Worm (Caenorhabditis elegans): ENCODE measurements around the gene C50E3.12.

C50E3.12 gene

ce11 chrV:7645454-7645853, 23.6 kb upstream of the C50E3.12 start, which contains the start of gene str-47:
Gene str-47, plus strand, starts transcription at chrV:7645754.
- no peak for TF ChIP-seq aly-2 (tag; optimal IDR thresholded peaks at IDR 0.05)
- TF ChIP-seq eor-1 (tag; optimal IDR thresholded peaks at IDR 0.05) = no peak
- TF ChIP-seq ceh-82 (tag; optimal IDR thresholded peaks at IDR 0.05) = no peak
- TF ChIP-seq egl-27 (tag; optimal IDR thresholded peaks at IDR 0.05) = no peak

ce11 chrV:7643416-7643815, 21.6 kb upstream of the C50E3.12 start, which contains the start of gene F07C4.11:
Gene F07C4.11, minus strand, starts transcription at chrV:7643516.
- TF ChIP-seq ceh-16 (tag; optimal IDR thresholded peaks at IDR 0.05) = no peak
- no peak for TF ChIP-seq fkh-2 (tag; optimal IDR thresholded peaks at IDR 0.05)
- no peak for TF ChIP-seq nhr-76 (tag; optimal IDR thresholded peaks at IDR 0.05)
- no peak for TF ChIP-seq elt-3 (tag; optimal IDR thresholded peaks at IDR 0.05)
- no peak for TF ChIP-seq tbx-2 (tag; optimal IDR thresholded peaks at IDR 0.05)
- no peak for TF ChIP-seq skn-1 (tag; optimal IDR thresholded peaks at IDR 0.05)
- no peak for TF ChIP-seq fkh-10 (GFP tag; optimal IDR thresholded peaks at IDR 0.05)
- TF ChIP-seq ztf-4 (tag; optimal IDR thresholded peaks at IDR 0.05) = no peak
- TF ChIP-seq ama-1 (optimal IDR thresholded peaks at IDR 0.05) = no peak
- no peak for TF ChIP-seq egl-27 (tag; optimal IDR thresholded peaks at IDR 0.05)
- TF ChIP-seq nhr-67 (tag; optimal IDR thresholded peaks at IDR 0.05) = no peak
- TF ChIP-seq elt-2 (tag; optimal IDR thresholded peaks at IDR 0.05) = no peak
- no peak for TF ChIP-seq aly-2 (tag; optimal IDR thresholded peaks at IDR 0.05)

ce11 chrV:7641718-7642117, 19.9 kb upstream of the C50E3.12 start:
- TF ChIP-seq elt-2 (tag; optimal IDR thresholded peaks at IDR 0.05) (no peak), zag-1 (tag; optimal IDR thresholded peaks at IDR 0.05) (no peak), nfya-1 (tag; optimal IDR thresholded peaks at IDR 0.05; ENCODE audit: insufficient read depth) (no peak), daf-12 (tag; optimal IDR thresholded peaks at IDR 0.05) (no peak), lin-39 (tag; optimal IDR thresholded peaks at IDR 0.05) (no peak), ceh-16 (tag; optimal IDR thresholded peaks at IDR 0.05) (no peak)

ce11 chrV:7639787-7640186, 17.9 kb upstream of the C50E3.12 start, which contains the start of gene F07C4.10:
Gene F07C4.10, minus strand, starts transcription at chrV:7639887.
- no peak for TF ChIP-seq elt-2 (tag; optimal IDR thresholded peaks at IDR 0.05)
- TF ChIP-seq nhr-28 (tag; optimal IDR thresholded peaks at IDR 0.05) = no peak
- TF ChIP-seq nfya-1 (tag; optimal IDR thresholded peaks at IDR 0.05; ENCODE audit: insufficient read depth) = no peak
- TF ChIP-seq aly-2 (tag; optimal IDR thresholded peaks at IDR 0.05) = no peak
- no peak for TF ChIP-seq ZK546.5 (tag; optimal IDR thresholded peaks at IDR 0.05)
- no peak for TF ChIP-seq sea-2 (GFP tag; optimal IDR thresholded peaks at IDR 0.05)
- TF ChIP-seq ceh-82 (tag; optimal IDR thresholded peaks at IDR 0.05) = no peak
- no peak for TF ChIP-seq ceh-9 (tag; optimal IDR thresholded peaks at IDR 0.05)
- TF ChIP-seq ceh-16 (tag; optimal IDR thresholded peaks at IDR 0.05) = no peak
- no peak for TF ChIP-seq unc-39 (tag; optimal IDR thresholded peaks at IDR 0.05)
- TF ChIP-seq nhr-237 (tag; optimal IDR thresholded peaks at IDR 0.05) = no peak
- no peak for TF ChIP-seq nhr-67 (tag; optimal IDR thresholded peaks at IDR 0.05)
- TF ChIP-seq elt-1 (tag; optimal IDR thresholded peaks at IDR 0.05) = no peak
- no peak for TF ChIP-seq elt-3 (tag; optimal IDR thresholded peaks at IDR 0.05)
- no peak for TF ChIP-seq lsy-12 (tag; optimal IDR thresholded peaks at IDR 0.05)
- no peak for TF ChIP-seq lin-15B (tag; optimal IDR thresholded peaks at IDR 0.05)
- no peak for TF ChIP-seq jun-1 (tag; optimal IDR thresholded peaks at IDR 0.05)
- no peak for TF ChIP-seq nhr-77 (tag; optimal IDR thresholded peaks at IDR 0.05)

ce11 chrV:7639356-7639755, 17.5 kb upstream of the C50E3.12 start:
- TF ChIP-seq nhr-12 (tag; optimal IDR thresholded peaks at IDR 0.05) = no peak
- TF ChIP-seq aly-2 (tag; optimal IDR thresholded peaks at IDR 0.05) = no peak
- TF ChIP-seq nfya-1 (tag; optimal IDR thresholded peaks at IDR 0.05; ENCODE audit: insufficient read depth) = no peak
- no peak for TF ChIP-seq unc-62 (GFP tag; optimal IDR thresholded peaks at IDR 0.05)
- TF ChIP-seq ceh-82 (tag; optimal IDR thresholded peaks at IDR 0.05) = no peak
- TF ChIP-seq sea-2 (GFP tag; optimal IDR thresholded peaks at IDR 0.05) = no peak
- TF ChIP-seq skn-1 (tag; optimal IDR thresholded peaks at IDR 0.05) = no peak
- no peak for TF ChIP-seq mdl-1 (tag; optimal IDR thresholded peaks at IDR 0.05)
- no peak for TF ChIP-seq snpc-4 (tag; optimal IDR thresholded peaks at IDR 0.05)
- no peak for TF ChIP-seq mml-1 (tag; optimal IDR thresholded peaks at IDR 0.05)
- TF ChIP-seq ceh-16 (tag; optimal IDR thresholded peaks at IDR 0.05) = no peak
- TF ChIP-seq daf-12 (tag; optimal IDR thresholded peaks at IDR 0.05) = no peak
- TF ChIP-seq lin-39 (tag; optimal IDR thresholded peaks at IDR 0.05) = no peak
- TF ChIP-seq elt-2 (tag; optimal IDR thresholded peaks at IDR 0.05) = no peak
- TF ChIP-seq nhr-67 (tag; optimal IDR thresholded peaks at IDR 0.05) = no peak
- no peak for TF ChIP-seq nhr-77 (tag; optimal IDR thresholded peaks at IDR 0.05)
- no peak for TF ChIP-seq hmg-11 (tag; optimal IDR thresholded peaks at IDR 0.05)

Measured in whole organism, L3 larva.